Worm (Caenorhabditis elegans) whole organism, young adult: ENCODE measurements around the gene F54C8.7.

Source experiments
- F57A8.1 ChIP-seq: fragments of 200-800 bp; sonication (Bioruptor generic); optimal IDR thresholded peaks from 2 replicates; lab custom pipeline; 2018; ENCODE audit warnings: mild to moderate bottlenecking, missing genetic modification characterization, moderate library complexity, missing compliant biosample characterization
- K12H6.12 ChIP-seq: fragments of 200-800 bp; sonication (Bioruptor generic); optimal IDR thresholded peaks from 2 replicates; lab custom pipeline; 2018; ENCODE audit warnings: mild to moderate bottlenecking, missing genetic modification characterization, missing compliant biosample characterization
- Y53F4B.3 ChIP-seq: fragments of 200-800 bp; sonication (Bioruptor generic); IDR thresholded peaks from 2 replicates; pipeline ENCODE4 v1.3.6; 2022; ENCODE audit warnings: missing genetic modification reagents, missing genetic modification characterization, missing compliant biosample characterization
- efl-1 ChIP-seq: fragments of 150-350 bp; optimal IDR thresholded peaks from 2 replicates; lab custom pipeline; 2014; ENCODE audit warnings: missing biosample characterization, missing genetic modification reagents, missing genetic modification characterization
- him-1 ChIP-seq: sonication (generic microtip); optimal IDR thresholded peaks from 2 replicates; lab custom pipeline; 2016; ENCODE audit warnings: missing genotype, missing genetic modification reagents, missing genetic modification characterization, missing compliant biosample characterization
- madf-10 ChIP-seq: sonication (generic microtip); optimal IDR thresholded peaks from 2 replicates; lab custom pipeline; 2016; ENCODE audit warnings: mild to moderate bottlenecking, missing genetic modification characterization, missing compliant biosample characterization
- ztf-25 ChIP-seq: fragments of 200-800 bp; sonication (Bioruptor generic); IDR thresholded peaks from 2 replicates; pipeline ENCODE4 v1.3.6; 2022; ENCODE audit warnings: missing genetic modification reagents, missing genetic modification characterization, missing compliant biosample characterization

DNA sequence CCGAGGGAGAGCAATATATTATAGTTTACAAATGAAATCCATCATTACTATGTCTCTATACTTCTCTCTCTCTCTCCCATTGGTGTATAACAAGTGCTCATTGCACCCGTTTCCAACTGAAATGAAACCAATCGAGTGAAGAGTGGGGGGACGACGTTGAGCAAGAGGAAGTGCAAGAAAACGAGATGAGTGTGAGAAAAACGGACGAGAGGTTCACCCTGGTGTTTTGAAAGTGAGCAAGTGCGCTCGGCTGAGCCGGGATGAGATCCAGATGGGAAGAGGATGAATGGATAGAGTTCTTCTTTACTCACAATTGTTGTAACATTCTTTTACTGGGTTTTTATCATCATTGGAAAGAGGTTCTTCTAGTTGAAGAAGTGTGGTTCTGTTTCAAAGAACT is 29.9 kb upstream of the F54C8.7 start:
- TF ChIP-seq Y53F4B.3 (GFP tag; lab: Robert Waterston, UW) (no peak), K12H6.12 (tag; lab: Kevin White, UChicago) (no peak), efl-1 (GFP tag; lab: Kevin White, UChicago) (no peak), madf-10 (no peak), F57A8.1 (GFP tag; lab: Kevin White, UChicago) (no peak), him-1 (tag; lab: Kevin White, UChicago) (no peak), ztf-25 (no peak)
